Worm (Caenorhabditis elegans) whole organism, late embryonic: Measurements from ENCODE around the gene cal-5.

Experiments used
- F13H6.1 ChIP-seq: sonication (generic microtip); optimal IDR thresholded peaks from 2 replicates; lab custom pipeline; 2016; ENCODE audit warnings: missing genetic modification characterization, missing compliant biosample characterization
- ceh-18 ChIP-seq: sonication (generic microtip); optimal IDR thresholded peaks from 2 replicates; lab custom pipeline; 2016; ENCODE audit warnings: missing genetic modification characterization, missing compliant biosample characterization
- elt-2 ChIP-seq: sonication (generic microtip); optimal IDR thresholded peaks from 2 replicates; lab custom pipeline; 2016; ENCODE audit warnings: missing genetic modification reagents, missing genetic modification characterization, missing compliant biosample characterization
- fax-1 ChIP-seq: sonication (generic microtip); optimal IDR thresholded peaks from 2 replicates; lab custom pipeline; 2016; ENCODE audit warnings: missing genotype, missing genetic modification characterization, missing compliant biosample characterization
- hlh-30 ChIP-seq: sonication (generic microtip); optimal IDR thresholded peaks from 2 replicates; lab custom pipeline; 2017; ENCODE audit warnings: antibody characterized with exemption, missing genetic modification characterization, missing compliant biosample characterization; ENCODE audit not compliant: insufficient read depth
- hlh-6 ChIP-seq: sonication (generic microtip); optimal IDR thresholded peaks from 2 replicates; lab custom pipeline; 2016; ENCODE audit warnings: missing genotype, missing genetic modification characterization, missing compliant biosample characterization
- madf-2 ChIP-seq: sonication (generic microtip); optimal IDR thresholded peaks from 2 replicates; lab custom pipeline; 2017; ENCODE audit warnings: missing genetic modification characterization, missing compliant biosample characterization
- nfya-1 ChIP-seq: sonication (generic microtip); optimal IDR thresholded peaks from 2 replicates; lab custom pipeline; 2017; ENCODE audit warnings: missing genetic modification characterization, mild to moderate bottlenecking, missing compliant biosample characterization, antibody characterized with exemption, moderate library complexity
- npax-4 ChIP-seq: sonication (generic microtip); optimal IDR thresholded peaks from 2 replicates; lab custom pipeline; 2016; ENCODE audit warnings: missing genetic modification characterization, missing compliant biosample characterization
- pat-9 ChIP-seq: fragments of 200-800 bp; sonication (Bioruptor generic); optimal IDR thresholded peaks from 2 replicates; lab custom pipeline; 2018; ENCODE audit warnings: mild to moderate bottlenecking, missing genetic modification characterization, moderate library complexity, missing compliant biosample characterization
- pqm-1 ChIP-seq: sonication (generic microtip); optimal IDR thresholded peaks from 2 replicates; lab custom pipeline; 2016; ENCODE audit warnings: missing genetic modification characterization, missing compliant biosample characterization
- sdc-2 ChIP-seq: sonication (generic microtip); optimal IDR thresholded peaks from 2 replicates; lab custom pipeline; 2016; ENCODE audit warnings: missing genotype, missing genetic modification characterization, missing compliant biosample characterization
- unc-86 ChIP-seq: sonication (generic microtip); optimal IDR thresholded peaks from 2 replicates; lab custom pipeline; 2016; ENCODE audit warnings: missing genetic modification characterization, missing compliant biosample characterization
- zip-5 ChIP-seq: sonication (generic microtip); optimal IDR thresholded peaks from 2 replicates; lab custom pipeline; 2016; ENCODE audit warnings: missing genetic modification characterization, missing compliant biosample characterization

ce11 chrX:5096967-5097366 is 19.2 kb upstream of the cal-5 start, which contains the start of gene acn-1:
- TF ChIP-seq pat-9 (tag; lab: Kevin White, UChicago) (no peak), F13H6.1 (tag; lab: Kevin White, UChicago) (no peak), npax-4 (tag; lab: Kevin White, UChicago) (no peak), elt-2 (tag; lab: Kevin White, UChicago) (no peak), pqm-1 (tag; lab: Kevin White, UChicago) (no peak), fax-1 (no peak), sdc-2 (tag; lab: Kevin White, UChicago) (no peak), unc-86 (tag; lab: Kevin White, UChicago) (no peak), hlh-30 (tag; lab: Kevin White, UChicago) (no peak), ceh-18 (tag; lab: Kevin White, UChicago) (no peak), hlh-6 (tag; lab: Kevin White, UChicago) (no peak), madf-2 (tag; lab: Kevin White, UChicago) (no peak), zip-5 (no peak), nfya-1 (tag; lab: Kevin White, UChicago) (no peak)
